Worm (Caenorhabditis elegans) whole organism, mixed stage, embryonic: ENCODE measurements around the gene F18C5.5.

Source experiments
- elt-3 ChIP-seq: fragments of 150-350 bp; optimal IDR thresholded peaks from 2 replicates; lab custom pipeline; 2014; ENCODE audit warnings: missing biosample characterization, missing genetic modification characterization
- nhr-12 ChIP-seq: fragments of 150-350 bp; optimal IDR thresholded peaks from 2 replicates; lab custom pipeline; 2014; ENCODE audit warnings: missing biosample characterization, missing genetic modification characterization

- no peak for TF ChIP-seq nhr-12 (tag; lab: Kevin White, UChicago)
- TF ChIP-seq elt-3 (tag; lab: Kevin White, UChicago) = no peak
These were observed 1.5 kb downstream of the F18C5.5 start, which contains the start of gene mpz-3 for ce11 chrII:6565077-6565476.
